Worm (Caenorhabditis elegans): Measurements from ENCODE around the gene hse-5.

DNA sequence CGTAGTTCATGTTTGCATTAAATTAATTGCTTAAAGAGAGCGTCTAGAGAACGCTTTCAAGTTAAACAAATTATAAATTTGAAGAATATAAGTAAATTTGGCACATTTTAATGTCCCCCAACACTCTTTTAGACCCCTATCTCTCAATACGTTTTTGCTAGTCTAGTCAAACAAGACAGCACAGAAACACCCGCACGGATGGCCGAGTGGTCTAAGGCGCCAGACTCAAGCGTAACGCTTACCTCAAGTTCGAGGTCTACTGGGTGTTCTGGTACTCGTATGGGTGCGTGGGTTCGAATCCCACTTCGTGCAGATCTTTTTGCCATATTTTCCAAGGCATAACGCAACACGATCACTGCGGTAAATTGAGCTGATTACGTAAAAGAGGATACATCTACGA, 17.2 kb downstream of the hse-5 start:
- TF ChIP-seq elt-3 (tag; optimal IDR thresholded peaks at IDR 0.05) (no peak), blmp-1 (tag; optimal IDR thresholded peaks at IDR 0.05) (no peak), snpc-4 (tag; optimal IDR thresholded peaks at IDR 0.05) (no peak)
